Worm (Caenorhabditis elegans): ENCODE data around the gene C29F7.1.

- TF ChIP-seq ztf-23 (GFP tag; IDR thresholded peaks at IDR 0.05) (no peak), flt-1 (GFP tag; IDR thresholded peaks at IDR 0.05) (no peak)
Measured at ce11 chrX:13415722-13416121, 6.0 kb downstream of the C29F7.1 start, which contains the start of gene C29F7.2.
